Worm (Caenorhabditis elegans): ENCODE measurements around the gene fbxb-77.

Gene fbxb-77

ce11 chrIV:4712376-4712775 lies 43.6 kb downstream of the fbxb-77 start, which contains the start of gene yars-2:
TSS of gene yars-2 (minus strand) at chrIV:4712624.
- TF ChIP-seq sea-2 (GFP tag; optimal IDR thresholded peaks at IDR 0.05) = no peak
- TF ChIP-seq lin-15B (tag; optimal IDR thresholded peaks at IDR 0.05) = peak; percentile 27
- TF ChIP-seq pha-4 (tag; optimal IDR thresholded peaks at IDR 0.05) = peak; percentile 26
- peak; percentile 10 for TF ChIP-seq nfya-1 (tag; optimal IDR thresholded peaks at IDR 0.05; ENCODE audit: insufficient read depth)
- no peak for TF ChIP-seq nhr-77 (tag; optimal IDR thresholded peaks at IDR 0.05)
- no peak for TF ChIP-seq mml-1 (tag; optimal IDR thresholded peaks at IDR 0.05)
- TF ChIP-seq ztf-11 (tag; optimal IDR thresholded peaks at IDR 0.05) = no peak

DNA sequence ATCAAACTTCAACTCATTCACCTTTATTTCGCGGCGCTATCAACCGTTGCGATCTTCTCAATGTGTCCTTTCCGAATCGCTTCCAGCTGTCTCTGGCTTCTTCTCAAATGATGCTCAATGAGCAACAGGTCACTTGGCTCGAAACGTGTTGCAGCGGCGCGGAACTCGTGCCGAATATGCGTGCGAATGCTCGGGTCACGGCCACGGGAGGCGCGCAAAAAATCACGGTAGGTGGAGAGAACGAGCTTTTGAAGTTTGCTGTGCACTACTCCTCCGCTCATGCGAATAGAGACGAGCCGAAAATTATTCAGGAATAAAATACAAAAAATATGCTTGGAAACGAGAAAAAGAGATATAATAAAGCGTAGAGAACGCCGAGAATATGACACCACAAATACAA lies 45.5 kb downstream of the fbxb-77 start, which contains the start of gene cif-1:
cif-1 (minus strand) TSS at position 297 of the 400 bp plus-strand sequence.
- TF ChIP-seq zag-1 (tag; optimal IDR thresholded peaks at IDR 0.05) (no peak), mdl-1 (tag; optimal IDR thresholded peaks at IDR 0.05) (no peak), skn-1 (tag; optimal IDR thresholded peaks at IDR 0.05) (no peak), pha-4 (tag; optimal IDR thresholded peaks at IDR 0.05) (no peak), nhr-11 (tag; optimal IDR thresholded peaks at IDR 0.05) (no peak), unc-62 (GFP tag; optimal IDR thresholded peaks at IDR 0.05) (no peak), nhr-23 (tag; optimal IDR thresholded peaks at IDR 0.05) (no peak), fos-1 (tag; optimal IDR thresholded peaks at IDR 0.05) (no peak)

DNA sequence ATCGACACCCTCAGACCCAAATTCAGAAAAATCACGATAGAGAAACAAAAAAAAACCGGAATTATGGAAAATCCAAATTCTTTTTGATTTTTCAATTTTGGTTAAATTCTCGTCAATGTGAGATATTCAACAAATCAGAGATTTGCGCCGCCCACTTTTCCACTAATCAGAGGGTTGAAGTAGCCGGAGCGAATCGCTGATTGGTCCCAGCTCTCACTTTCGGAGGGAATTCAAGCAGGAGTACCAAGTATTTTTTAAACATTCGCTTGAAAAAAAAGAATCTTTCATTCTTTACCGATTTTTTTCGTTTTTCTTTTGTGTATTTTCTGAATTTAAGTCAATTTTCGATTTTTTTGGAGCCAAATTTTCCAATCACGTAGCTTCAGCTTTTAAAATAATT lies 50.0 kb downstream of the fbxb-77 start:
- TF ChIP-seq hmg-11 (tag; optimal IDR thresholded peaks at IDR 0.05) (no peak), pqm-1 (tag; optimal IDR thresholded peaks at IDR 0.05) (no peak), nfya-1 (tag; optimal IDR thresholded peaks at IDR 0.05; ENCODE audit: insufficient read depth) (peak; percentile 73)

DNA sequence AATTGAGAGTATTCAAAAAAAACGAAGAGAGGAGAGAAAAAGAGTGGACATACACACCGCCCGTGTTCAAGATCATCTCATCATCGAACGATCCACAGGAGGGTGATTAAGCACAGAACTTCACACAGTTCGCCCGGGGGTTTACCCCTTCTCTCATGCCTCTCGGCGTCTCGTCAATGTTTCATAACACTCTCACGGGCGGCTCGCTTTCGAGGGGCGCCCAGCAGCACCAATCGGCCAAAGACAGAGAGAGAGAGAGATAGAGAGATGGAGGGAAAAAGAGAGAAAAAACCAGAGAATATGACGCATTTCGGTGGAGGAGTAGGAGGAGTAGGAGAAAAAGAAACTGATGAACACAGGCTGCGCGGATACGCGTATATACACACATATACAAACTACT lies 50.8 kb downstream of the fbxb-77 start:
- TF ChIP-seq nhr-237 (tag; optimal IDR thresholded peaks at IDR 0.05) (no peak), nhr-28 (tag; optimal IDR thresholded peaks at IDR 0.05) (no peak), elt-3 (tag; optimal IDR thresholded peaks at IDR 0.05) (no peak), skn-1 (tag; optimal IDR thresholded peaks at IDR 0.05) (no peak), nfya-1 (tag; optimal IDR thresholded peaks at IDR 0.05; ENCODE audit: insufficient read depth) (peak; percentile 92), nhr-77 (tag; optimal IDR thresholded peaks at IDR 0.05) (no peak), nhr-76 (tag; optimal IDR thresholded peaks at IDR 0.05) (no peak), egl-27 (tag; optimal IDR thresholded peaks at IDR 0.05) (no peak), lin-15B (tag; optimal IDR thresholded peaks at IDR 0.05) (peak; percentile 68), daf-12 (tag; optimal IDR thresholded peaks at IDR 0.05) (no peak), tbx-2 (tag; optimal IDR thresholded peaks at IDR 0.05) (no peak), ceh-9 (tag; optimal IDR thresholded peaks at IDR 0.05) (no peak), nhr-12 (tag; optimal IDR thresholded peaks at IDR 0.05) (no peak), ceh-16 (tag; optimal IDR thresholded peaks at IDR 0.05) (no peak), eor-1 (tag; optimal IDR thresholded peaks at IDR 0.05) (no peak), fkh-2 (tag; optimal IDR thresholded peaks at IDR 0.05) (no peak), lsy-12 (tag; optimal IDR thresholded peaks at IDR 0.05) (peak; percentile 45), elt-2 (tag; optimal IDR thresholded peaks at IDR 0.05) (peak; percentile 72), pqm-1 (tag; optimal IDR thresholded peaks at IDR 0.05) (peak; percentile 47), ama-1 (optimal IDR thresholded peaks at IDR 0.05) (no peak), nhr-25 (tag; optimal IDR thresholded peaks at IDR 0.05) (peak; percentile 55), R02D3.7 (tag; optimal IDR thresholded peaks at IDR 0.05) (no peak), nhr-23 (tag; optimal IDR thresholded peaks at IDR 0.05) (peak; percentile 72), snpc-4 (tag; optimal IDR thresholded peaks at IDR 0.05) (peak; percentile 46), fos-1 (tag; optimal IDR thresholded peaks at IDR 0.05) (no peak), nhr-67 (tag; optimal IDR thresholded peaks at IDR 0.05) (no peak), aly-2 (tag; optimal IDR thresholded peaks at IDR 0.05) (no peak), hmg-11 (tag; optimal IDR thresholded peaks at IDR 0.05) (peak; percentile 7), fkh-10 (GFP tag; optimal IDR thresholded peaks at IDR 0.05) (no peak), nhr-43 (tag; optimal IDR thresholded peaks at IDR 0.05; ENCODE audit: poor library complexity, severe bottlenecking) (no peak), ceh-82 (tag; optimal IDR thresholded peaks at IDR 0.05) (no peak), mdl-1 (tag; optimal IDR thresholded peaks at IDR 0.05) (no peak), ztf-4 (tag; optimal IDR thresholded peaks at IDR 0.05) (no peak), jun-1 (tag; optimal IDR thresholded peaks at IDR 0.05) (peak; percentile 58), elt-1 (tag; optimal IDR thresholded peaks at IDR 0.05) (no peak), ztf-11 (tag; optimal IDR thresholded peaks at IDR 0.05) (no peak), unc-39 (tag; optimal IDR thresholded peaks at IDR 0.05) (no peak), ZK546.5 (tag; optimal IDR thresholded peaks at IDR 0.05) (no peak), sea-2 (GFP tag; optimal IDR thresholded peaks at IDR 0.05) (no peak), mml-1 (tag; optimal IDR thresholded peaks at IDR 0.05) (no peak), nhr-11 (tag; optimal IDR thresholded peaks at IDR 0.05) (no peak), zag-1 (tag; optimal IDR thresholded peaks at IDR 0.05) (no peak), egl-5 (tag; optimal IDR thresholded peaks at IDR 0.05) (peak; percentile 7), pha-4 (tag; optimal IDR thresholded peaks at IDR 0.05) (peak; percentile 67), unc-62 (GFP tag; optimal IDR thresholded peaks at IDR 0.05) (no peak), lin-39 (tag; optimal IDR thresholded peaks at IDR 0.05) (peak; percentile 60)
